Fruit fly (Drosophila melanogaster): ENCODE data around the gene CG13996.

Gene CG13996

dm6 chr2L:5999247-5999646 lies 21.4 kb upstream of the CG13996 start, which contains the start of gene Kdm5:
TSS of gene Kdm5 (minus strand) at chr2L:5999501.
- TF ChIP-seq CG34367 (tag; optimal IDR thresholded peaks at IDR 0.05) (no peak), CG8159 (tag; optimal IDR thresholded peaks at IDR 0.05) (peak; percentile 2), rn (GFP tag; IDR thresholded peaks at IDR 0.05) (no peak), Pif1B (GFP tag; optimal IDR thresholded peaks at IDR 0.05) (no peak), CG10348 (GFP tag; IDR thresholded peaks at IDR 0.05) (no peak), CG14655 (GFP tag; optimal IDR thresholded peaks at IDR 0.05) (no peak), D1 (tag; optimal IDR thresholded peaks at IDR 0.05) (no peak), CG12605 (GFP tag; IDR thresholded peaks at IDR 0.05) (no peak), EcR (GFP tag; optimal IDR thresholded peaks at IDR 0.05) (peak; percentile 24), CG4496 (GFP tag; IDR thresholded peaks at IDR 0.05) (peak; percentile 51; the same call in 1 of the 3 replicates), Pif1A (GFP tag; optimal IDR thresholded peaks at IDR 0.05) (no peak), Ets98B (GFP tag; IDR thresholded peaks at IDR 0.05) (peak; percentile 46), CG8301 (tag; optimal IDR thresholded peaks at IDR 0.05) (no peak), fd96Ca (GFP tag; IDR thresholded peaks at IDR 0.05) (0 out of 3 replicates have a peak, but pooled peaks have one; percentile 10), gl (tag; optimal IDR thresholded peaks at IDR 0.05) (no peak), CG15710 (tag; optimal IDR thresholded peaks at IDR 0.05) (no peak), CG9948 (tag; optimal IDR thresholded peaks at IDR 0.05) (no peak), CG17806 (tag; optimal IDR thresholded peaks at IDR 0.05) (peak; percentile 9), CG13204 (GFP tag; optimal IDR thresholded peaks at IDR 0.05) (no peak), CG32121 (GFP tag; IDR thresholded peaks at IDR 0.05) (peak; percentile 34; the same call in 1 of the 2 replicates), Snoo (tag; optimal IDR thresholded peaks at IDR 0.05) (peak; percentile 41)

- TF ChIP-seq CG34367 (tag; optimal IDR thresholded peaks at IDR 0.05) (no peak), CG4496 (GFP tag; IDR thresholded peaks at IDR 0.05) (no peak), CG13204 (GFP tag; optimal IDR thresholded peaks at IDR 0.05) (no peak), CG17806 (tag; optimal IDR thresholded peaks at IDR 0.05) (no peak), gl (tag; optimal IDR thresholded peaks at IDR 0.05) (no peak), Pif1B (GFP tag; optimal IDR thresholded peaks at IDR 0.05) (no peak), CG14655 (GFP tag; optimal IDR thresholded peaks at IDR 0.05) (no peak), Ets98B (GFP tag; IDR thresholded peaks at IDR 0.05) (no peak), CG10348 (GFP tag; IDR thresholded peaks at IDR 0.05) (no peak), rn (GFP tag; IDR thresholded peaks at IDR 0.05) (no peak)
These were observed 20.6 kb upstream of the CG13996 start, which contains the start of gene Tsp26A for dm6 chr2L:6000065-6000464. TSS of gene Tsp26A (plus strand) at chr2L:6000228.

- TF ChIP-seq Ets98B (GFP tag; IDR thresholded peaks at IDR 0.05) (peak; percentile 9; the same call in 1 of the 2 replicates), Pif1B (GFP tag; optimal IDR thresholded peaks at IDR 0.05) (no peak), CG9948 (tag; optimal IDR thresholded peaks at IDR 0.05) (no peak), CG8159 (tag; optimal IDR thresholded peaks at IDR 0.05) (peak; percentile 64), fd96Ca (GFP tag; IDR thresholded peaks at IDR 0.05) (0 out of 3 replicates have a peak, but pooled peaks have one; percentile 31)
These were observed 14.0 kb upstream of the CG13996 start, which contains the start of gene Gal for dm6 chr2L:6006508-6007232. TSS of gene Gal (minus strand) at chr2L:6006827.

- TF ChIP-seq CG8301 (tag; optimal IDR thresholded peaks at IDR 0.05) (no peak), Ets98B (GFP tag; IDR thresholded peaks at IDR 0.05) (no peak)
These were observed 8.1 kb upstream of the CG13996 start, which contains the start of gene CG9098 for dm6 chr2L:6012303-6013070. TSS of gene CG9098 (minus strand) at chr2L:6012338.

- TF ChIP-seq CG17806 (tag; optimal IDR thresholded peaks at IDR 0.05), result no peak
- TF ChIP-seq Ets98B (GFP tag; IDR thresholded peaks at IDR 0.05), result no peak
- TF ChIP-seq rn (GFP tag; IDR thresholded peaks at IDR 0.05), result no peak
- no peak for TF ChIP-seq CG34367 (tag; optimal IDR thresholded peaks at IDR 0.05)
- TF ChIP-seq EcR (GFP tag; optimal IDR thresholded peaks at IDR 0.05), result no peak
- no peak for TF ChIP-seq CG8159 (tag; optimal IDR thresholded peaks at IDR 0.05)
- no peak for TF ChIP-seq D1 (tag; optimal IDR thresholded peaks at IDR 0.05)
- TF ChIP-seq CG14655 (GFP tag; optimal IDR thresholded peaks at IDR 0.05), result no peak
- no peak for TF ChIP-seq CG12605 (GFP tag; IDR thresholded peaks at IDR 0.05)
These were observed 7.6 kb upstream of the CG13996 start for dm6 chr2L:6013071-6013417.

dm6 chr2L:6019352-6020131 lies 1.1 kb upstream of the CG13996 start, which contains the start of gene H2.0:
TSS of gene H2.0 (minus strand) at chr2L:6019402.
- peak; percentile 21; the same call in 1 of the 2 replicates for TF ChIP-seq Ets98B (GFP tag; IDR thresholded peaks at IDR 0.05)
- TF ChIP-seq CG10348 (GFP tag; IDR thresholded peaks at IDR 0.05), result no peak
- TF ChIP-seq gl (tag; optimal IDR thresholded peaks at IDR 0.05), result peak; percentile 42
- no peak for TF ChIP-seq CG17806 (tag; optimal IDR thresholded peaks at IDR 0.05)
- no peak; the same call in 2 of the 3 replicates for TF ChIP-seq CG4496 (GFP tag; IDR thresholded peaks at IDR 0.05)
- TF ChIP-seq Snoo (tag; optimal IDR thresholded peaks at IDR 0.05), result no peak
- TF ChIP-seq fd96Ca (GFP tag; IDR thresholded peaks at IDR 0.05), result 0 out of 3 replicates have a peak, but pooled peaks have one; percentile 17
- peak; percentile 79 for TF ChIP-seq CG14655 (GFP tag; optimal IDR thresholded peaks at IDR 0.05)
- no peak for TF ChIP-seq CG12605 (GFP tag; IDR thresholded peaks at IDR 0.05)
- TF ChIP-seq CG9948 (tag; optimal IDR thresholded peaks at IDR 0.05), result peak; percentile 62
- TF ChIP-seq rn (GFP tag; IDR thresholded peaks at IDR 0.05), result 0 out of 2 replicates have a peak, but pooled peaks have one; percentile 17
- TF ChIP-seq Pif1B (GFP tag; optimal IDR thresholded peaks at IDR 0.05), result peak; percentile 75
- peak; percentile 79 for TF ChIP-seq CG8301 (tag; optimal IDR thresholded peaks at IDR 0.05)
- TF ChIP-seq Pif1A (GFP tag; optimal IDR thresholded peaks at IDR 0.05), result peak; percentile 55
- peak; percentile 10 for TF ChIP-seq CG13204 (GFP tag; optimal IDR thresholded peaks at IDR 0.05)
- TF ChIP-seq CG34367 (tag; optimal IDR thresholded peaks at IDR 0.05), result no peak
- peak; percentile 73 for TF ChIP-seq CG8159 (tag; optimal IDR thresholded peaks at IDR 0.05)
- peak; percentile 75 for TF ChIP-seq CG15710 (tag; optimal IDR thresholded peaks at IDR 0.05)

Data from whole organism, pupa.